Worm (Caenorhabditis elegans) whole organism, L1 larva: Measurements from ENCODE around the gene C50F7.6.

Source experiments
- fkh-10 ChIP-seq: sonication (generic microtip); optimal IDR thresholded peaks from 2 replicates; lab custom pipeline; 2017; ENCODE audit warnings: missing biosample characterization, missing genetic modification reagents, missing genetic modification characterization
- jun-1 ChIP-seq: fragments of 150-350 bp; optimal IDR thresholded peaks from 2 replicates; lab custom pipeline; 2014; ENCODE audit warnings: missing biosample characterization, missing genetic modification reagents, missing genetic modification characterization
- mdl-1 ChIP-seq, 2 experiments: fragments of 150-350 bp; optimal IDR thresholded peaks; 2 replicates each; lab custom pipeline; 2014 to 2017; ENCODE audit warnings: missing biosample characterization in 2 of 2, missing genetic modification characterization in 2 of 2, inconsistent platforms in 1 of 2
- nhr-11 ChIP-seq: fragments of 150-350 bp; optimal IDR thresholded peaks from 2 replicates; lab custom pipeline; 2014; ENCODE audit warnings: missing biosample characterization, missing genetic modification characterization
- nhr-47 ChIP-seq: sonication (generic microtip); optimal IDR thresholded peaks from 2 replicates; lab custom pipeline; 2016; ENCODE audit warnings: mild to moderate bottlenecking, missing genetic modification characterization, moderate library complexity, missing compliant biosample characterization
- snpc-4 ChIP-seq: fragments of 150-350 bp; optimal IDR thresholded peaks from 2 replicates; lab custom pipeline; 2014; ENCODE audit warnings: missing biosample characterization, missing genetic modification characterization

DNA sequence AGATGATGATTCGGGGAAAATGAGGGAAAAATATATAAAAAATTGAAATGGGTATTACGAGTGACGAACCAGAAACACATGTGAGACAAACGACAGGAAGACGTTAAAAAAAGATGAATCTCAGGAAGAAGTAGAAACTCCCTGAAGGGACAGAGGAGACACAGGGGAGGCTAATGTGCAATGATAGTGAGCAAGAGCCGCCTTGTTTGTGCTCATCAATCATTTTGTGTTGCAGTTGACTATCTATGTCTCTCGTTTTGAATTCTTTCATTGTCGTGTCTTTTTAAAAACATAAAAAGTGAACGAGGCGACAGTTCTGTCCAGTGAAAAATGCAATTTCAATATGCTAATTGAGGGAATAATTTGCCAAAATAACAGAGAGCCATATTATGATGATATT lies 1.9 kb upstream of the C50F7.6 start:
- TF ChIP-seq jun-1 (tag; lab: Kevin White, UChicago) = no peak
- TF ChIP-seq nhr-11 (tag; lab: Kevin White, UChicago) = no peak
- no peak for TF ChIP-seq snpc-4 (tag; lab: Kevin White, UChicago)
- no peak for TF ChIP-seq nhr-47
- TF ChIP-seq mdl-1 (tag; optimal IDR thresholded peaks at IDR 0.05; lab: Kevin White, UChicago) = no peak
- TF ChIP-seq fkh-10 (GFP tag; lab: Kevin White, UChicago) = no peak
